Worm (Caenorhabditis elegans) whole organism, L2 larva: Measurements from ENCODE around the gene F41E6.5.

ENCODE experiments used
- C34F6.9 ChIP-seq: fragments of 150-350 bp; optimal IDR thresholded peaks from 2 replicates; lab custom pipeline; 2014; ENCODE audit warnings: missing biosample characterization, missing genetic modification characterization
- F13H6.1 ChIP-seq: sonication (generic microtip); optimal IDR thresholded peaks from 2 replicates; lab custom pipeline; 2016; ENCODE audit warnings: missing genetic modification characterization, missing compliant biosample characterization
- R02D3.7 ChIP-seq: fragments of 150-350 bp; optimal IDR thresholded peaks from 2 replicates; lab custom pipeline; 2014; ENCODE audit warnings: missing biosample characterization, missing genetic modification characterization
- aly-2 ChIP-seq: fragments of 150-350 bp; optimal IDR thresholded peaks from 2 replicates; lab custom pipeline; 2014; ENCODE audit warnings: missing biosample characterization, missing genetic modification characterization
- ama-1 ChIP-seq: fragments of 150-350 bp; optimal IDR thresholded peaks from 2 replicates; lab custom pipeline; 2018; ENCODE audit warnings: inconsistent platforms
- blmp-1 ChIP-seq: sonication (generic microtip); optimal IDR thresholded peaks from 2 replicates; lab custom pipeline; 2017; ENCODE audit warnings: missing genetic modification characterization, mild to moderate bottlenecking, missing compliant biosample characterization, antibody characterized with exemption, moderate library complexity; ENCODE audit not compliant: insufficient read depth
- ceh-16 ChIP-seq: fragments of 150-350 bp; optimal IDR thresholded peaks from 2 replicates; lab custom pipeline; 2014; ENCODE audit warnings: missing biosample characterization, missing genetic modification characterization
- egl-27 ChIP-seq: sonication (generic microtip); optimal IDR thresholded peaks from 3 replicates; lab custom pipeline; 2017; ENCODE audit warnings: missing biosample characterization, missing genetic modification reagents, missing genetic modification characterization
- fos-1 ChIP-seq: fragments of 150-350 bp; optimal IDR thresholded peaks from 2 replicates; lab custom pipeline; 2014; ENCODE audit warnings: missing biosample characterization, missing genetic modification characterization
- mab-5 ChIP-seq: fragments of 150-350 bp; optimal IDR thresholded peaks from 2 replicates; lab custom pipeline; 2014; ENCODE audit warnings: missing biosample characterization, missing genetic modification characterization
- mbf-1 ChIP-seq: sonication (generic microtip); optimal IDR thresholded peaks from 2 replicates; lab custom pipeline; 2017; ENCODE audit warnings: missing biosample characterization, missing genetic modification characterization
- nhr-10 ChIP-seq: sonication (generic microtip); optimal IDR thresholded peaks from 2 replicates; lab custom pipeline; 2017; ENCODE audit warnings: missing biosample characterization, missing genetic modification characterization
- nhr-12 ChIP-seq: fragments of 150-350 bp; optimal IDR thresholded peaks from 2 replicates; lab custom pipeline; 2014; ENCODE audit warnings: missing biosample characterization, missing genetic modification characterization
- nhr-129 ChIP-seq: fragments of 150-350 bp; optimal IDR thresholded peaks from 2 replicates; lab custom pipeline; 2014; ENCODE audit warnings: missing biosample characterization, missing genetic modification characterization
- nhr-21 ChIP-seq: fragments of 150-350 bp; optimal IDR thresholded peaks from 2 replicates; lab custom pipeline; 2014; ENCODE audit warnings: missing biosample characterization, missing genetic modification characterization
- nhr-25 ChIP-seq: fragments of 150-350 bp; sonication (generic microtip); optimal IDR thresholded peaks from 3 replicates; lab custom pipeline; 2014; ENCODE audit warnings: missing biosample characterization, missing genetic modification characterization
- nhr-6 ChIP-seq: fragments of 150-350 bp; optimal IDR thresholded peaks from 2 replicates; lab custom pipeline; 2014; ENCODE audit warnings: missing biosample characterization, missing genetic modification characterization
- nhr-77 ChIP-seq: fragments of 150-350 bp; optimal IDR thresholded peaks from 2 replicates; lab custom pipeline; 2014; ENCODE audit warnings: missing biosample characterization, missing genetic modification characterization
- sma-3 ChIP-seq: sonication (generic microtip); optimal IDR thresholded peaks from 2 replicates; lab custom pipeline; 2016; ENCODE audit warnings: missing genetic modification reagents, missing genetic modification characterization, missing compliant biosample characterization
- sma-9 ChIP-seq, 2 experiments: fragments of 150-350 bp in 1 of 2; sonication (generic microtip) in 1 of 2; optimal IDR thresholded peaks; 2 replicates each; lab custom pipeline; 2014 to 2016; ENCODE audit warnings: missing genetic modification characterization in 2 of 2, mild to moderate bottlenecking in 1 of 2, missing biosample characterization in 1 of 2, missing compliant biosample characterization in 1 of 2, missing genetic modification reagents in 1 of 2, moderate library complexity in 1 of 2
- unc-55 ChIP-seq: fragments of 150-350 bp; sonication (generic microtip); optimal IDR thresholded peaks from 3 replicates; lab custom pipeline; 2014; ENCODE audit warnings: missing biosample characterization, missing genetic modification reagents, missing genetic modification characterization
- unc-62 ChIP-seq: fragments of 150-350 bp; optimal IDR thresholded peaks from 2 replicates; lab custom pipeline; 2014; ENCODE audit warnings: missing biosample characterization, missing genetic modification reagents, missing genetic modification characterization

Gene F41E6.5

DNA sequence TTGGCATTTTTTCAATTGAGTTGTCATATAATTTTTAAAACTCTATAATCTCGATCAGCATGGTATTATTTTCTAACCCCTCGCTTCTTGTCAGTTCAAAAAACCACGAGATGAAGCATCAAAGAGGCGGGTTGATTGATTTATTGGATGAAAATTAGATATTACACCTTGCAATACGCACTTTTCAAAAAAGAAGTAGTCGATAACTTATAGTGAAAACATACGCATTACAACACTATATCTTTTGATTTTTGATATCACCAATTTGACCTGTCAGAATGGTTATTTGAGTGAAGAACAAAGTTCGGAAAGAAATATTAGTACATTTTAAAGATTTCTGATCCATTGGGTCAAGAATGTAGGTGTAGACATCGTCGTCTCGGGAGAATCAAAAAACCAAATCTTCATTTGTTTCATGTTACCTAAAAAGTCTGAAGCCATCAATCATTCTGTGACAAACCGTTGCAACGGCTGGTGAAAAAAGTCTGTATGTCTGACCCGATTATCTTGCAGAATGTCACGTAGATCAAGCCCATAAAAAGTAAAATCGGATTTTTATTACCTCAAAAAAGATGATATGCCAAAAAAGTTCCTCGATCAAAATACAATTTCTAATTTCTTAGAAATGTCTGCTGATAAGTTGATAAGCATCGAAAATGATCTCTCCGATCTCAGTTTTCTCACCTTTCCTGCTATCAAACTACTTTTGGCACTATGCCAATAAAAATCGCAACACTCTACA is 50.0 kb downstream of the F41E6.5 start:
- no peak for TF ChIP-seq unc-55 (GFP tag; lab: Kevin White, UChicago)
- TF ChIP-seq nhr-12 (tag; lab: Kevin White, UChicago) = no peak
- no peak for TF ChIP-seq C34F6.9 (tag; lab: Kevin White, UChicago)
- TF ChIP-seq unc-62 = peak; percentile 25
- TF ChIP-seq sma-9 (GFP tag; optimal IDR thresholded peaks at IDR 0.05; lab: Kevin White, UChicago) = peak; percentile 61
- TF ChIP-seq sma-9 (tag; optimal IDR thresholded peaks at IDR 0.05; lab: Kevin White, UChicago) = no peak
- no peak for TF ChIP-seq F13H6.1 (tag; lab: Kevin White, UChicago)
- peak; percentile 10 for TF ChIP-seq egl-27 (tag; lab: Kevin White, UChicago)
- TF ChIP-seq nhr-10 (tag; lab: Kevin White, UChicago) = no peak
- no peak for TF ChIP-seq nhr-129 (tag; lab: Kevin White, UChicago)
- no peak for TF ChIP-seq aly-2 (tag; lab: Kevin White, UChicago)
- peak; percentile 5 for TF ChIP-seq nhr-6
- no peak for TF ChIP-seq ceh-16 (tag; lab: Kevin White, UChicago)
- TF ChIP-seq nhr-25 (tag; lab: Kevin White, UChicago) = peak; percentile 39
- TF ChIP-seq sma-3 (GFP tag; lab: Kevin White, UChicago) = peak; percentile 30
- peak; percentile 54 for TF ChIP-seq fos-1
- peak; percentile 61 for TF ChIP-seq nhr-21
- no peak for TF ChIP-seq R02D3.7
- TF ChIP-seq mab-5 (tag; lab: Kevin White, UChicago) = peak; percentile 57
- TF ChIP-seq blmp-1 (tag; lab: Kevin White, UChicago) = peak; percentile 70
- no peak for TF ChIP-seq ama-1

DNA sequence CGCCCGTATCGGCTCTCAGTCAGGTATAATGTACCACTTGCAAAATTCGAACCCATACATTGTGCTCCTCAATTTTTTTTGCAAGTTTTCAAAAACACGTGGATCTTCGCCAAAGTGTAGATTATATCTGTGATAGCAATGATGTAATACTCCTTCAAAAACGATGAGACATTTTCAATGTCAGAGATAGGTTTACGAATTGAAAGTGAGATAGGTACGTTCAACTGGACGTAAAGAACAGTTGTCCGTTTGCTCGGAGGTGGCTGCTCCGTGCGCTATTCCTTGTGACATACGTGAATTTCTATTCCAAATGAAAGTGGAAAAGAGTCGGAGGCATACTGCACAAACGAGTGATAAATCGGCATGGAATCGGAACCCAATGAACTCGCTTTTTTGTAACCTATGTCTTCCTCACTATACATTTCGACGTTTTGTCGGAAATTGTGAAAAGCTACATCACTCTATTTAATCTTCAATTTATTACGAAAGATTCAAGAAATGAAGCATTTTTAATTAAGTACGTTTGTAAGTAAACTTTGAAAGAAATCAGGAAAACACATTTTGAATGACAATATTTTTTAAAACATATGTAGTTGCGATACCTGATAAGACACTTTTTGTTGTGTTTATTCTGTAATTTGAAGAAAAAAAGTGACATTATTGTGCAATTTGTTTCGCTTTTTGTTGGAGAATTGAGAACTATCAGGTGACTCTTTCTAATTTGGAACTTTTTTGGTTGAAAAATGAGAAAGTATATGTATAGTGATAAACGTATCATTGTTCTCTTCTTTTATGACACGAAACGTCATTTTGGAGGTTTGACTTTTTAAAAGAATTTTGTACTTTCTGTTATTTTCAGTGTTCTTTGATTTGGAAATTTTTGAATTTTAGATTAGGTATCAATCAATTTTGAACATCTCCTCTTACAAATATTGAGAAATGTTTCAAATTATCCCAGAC is 51.5 kb downstream of the F41E6.5 start:
- TF ChIP-seq mbf-1 (tag; lab: Kevin White, UChicago) (no peak), nhr-6 (peak; percentile 46), nhr-77 (no peak), fos-1 (peak; percentile 28), sma-9 (GFP tag; optimal IDR thresholded peaks at IDR 0.05; lab: Kevin White, UChicago) (peak; percentile 74), sma-9 (tag; optimal IDR thresholded peaks at IDR 0.05; lab: Kevin White, UChicago) (no peak), nhr-129 (tag; lab: Kevin White, UChicago) (peak; percentile 81), ceh-16 (tag; lab: Kevin White, UChicago) (no peak), nhr-21 (no peak), F13H6.1 (tag; lab: Kevin White, UChicago) (peak; percentile 51), blmp-1 (tag; lab: Kevin White, UChicago) (peak; percentile 30)
